Worm (Caenorhabditis elegans): ENCODE results near the gene ZK899.2.

- TF ChIP-seq ztf-29 (GFP tag; IDR thresholded peaks at IDR 0.05) (no peak), ref-1 (GFP tag; conservative IDR thresholded peaks at IDR 0.05) (no peak)
These were observed 42.7 kb downstream of the ZK899.2 start for ce11 chrX:9409114-9409513.
